2 fruit fly cellular contexts compared by ENCODE assay signal in genomic region chrX:16943515-16943850, dm6.
TF ChIP-seq lines count a peak whose summit lies in the region.

No protein-coding gene starts in this region.

TF ChIP-seq in whole organism, embryonic, 481 proteins besides CTCF, POLR2A, EP300 and RAD21 (continued from another document):
- peak; percentile 27 for TF ChIP-seq nom (GFP tag; optimal IDR thresholded peaks at IDR 0.05; lab: Kevin White, UChicago)

TF ChIP-seq in whole organism, prepupa, 60 proteins besides CTCF, POLR2A, EP300 and RAD21 (continued from another document):
- TF ChIP-seq salr (GFP tag; optimal IDR thresholded peaks at IDR 0.05; lab: Kevin White, UChicago) = no peak
TF ChIP-seq in whole organism, prepupa: peak in this region for 11.
